Worm (Caenorhabditis elegans) whole organism, early embryonic: Measurements from ENCODE around the gene R13H4.2.

ENCODE experiments used
- B0310.2 ChIP-seq: sonication (generic microtip); optimal IDR thresholded peaks from 2 replicates; lab custom pipeline; 2016; ENCODE audit warnings: mild to moderate bottlenecking, missing genetic modification characterization, missing compliant biosample characterization
- F13C5.2 ChIP-seq: sonication (generic microtip); optimal IDR thresholded peaks from 2 replicates; lab custom pipeline; 2017; ENCODE audit warnings: mild to moderate bottlenecking, missing genetic modification characterization, inconsistent platforms, missing compliant biosample characterization
- aly-1 ChIP-seq: sonication (generic microtip); optimal IDR thresholded peaks from 2 replicates; lab custom pipeline; 2016; ENCODE audit warnings: missing genetic modification characterization, missing compliant biosample characterization
- ama-1 ChIP-seq: fragments of 150-350 bp; optimal IDR thresholded peaks from 2 replicates; lab custom pipeline; 2014
- ceh-13 ChIP-seq: fragments of 200-800 bp; sonication (Bioruptor generic); optimal IDR thresholded peaks from 2 replicates; lab custom pipeline; 2018; ENCODE audit warnings: mild to moderate bottlenecking, missing genetic modification characterization, missing compliant biosample characterization
- ceh-36 ChIP-seq: sonication (generic microtip); optimal IDR thresholded peaks from 2 replicates; lab custom pipeline; 2016; ENCODE audit warnings: missing genetic modification characterization, inconsistent platforms, missing compliant biosample characterization
- ets-7 ChIP-seq: sonication (generic microtip); optimal IDR thresholded peaks from 2 replicates; lab custom pipeline; 2016; ENCODE audit warnings: missing genotype, missing genetic modification characterization, missing compliant biosample characterization
- flt-1 ChIP-seq: fragments of 200-800 bp; sonication (Bioruptor generic); IDR thresholded peaks from 2 replicates; pipeline ENCODE4 v1.3.6; 2022; ENCODE audit warnings: missing genetic modification characterization, missing compliant biosample characterization
- hmbx-1 ChIP-seq: sonication (generic microtip); optimal IDR thresholded peaks from 2 replicates; lab custom pipeline; 2016; ENCODE audit warnings: mild to moderate bottlenecking, missing genetic modification characterization, missing compliant biosample characterization
- hmg-4 ChIP-seq: fragments of 200-800 bp; sonication (Bioruptor generic); optimal IDR thresholded peaks from 2 replicates; lab custom pipeline; 2018; ENCODE audit warnings: mild to moderate bottlenecking, missing genetic modification characterization, missing compliant biosample characterization
- hnd-1 ChIP-seq: sonication (generic microtip); optimal IDR thresholded peaks from 2 replicates; lab custom pipeline; 2016; ENCODE audit warnings: missing genetic modification characterization, missing compliant biosample characterization
- pes-1 ChIP-seq: fragments of 200-800 bp; sonication (Bioruptor generic); IDR thresholded peaks from 2 replicates; pipeline ENCODE4 v1.3.6; 2022; ENCODE audit warnings: missing genetic modification reagents, missing genetic modification characterization, missing compliant biosample characterization
- scrt-1 ChIP-seq: fragments of 200-800 bp; sonication (Bioruptor generic); IDR thresholded peaks from 2 replicates; pipeline ENCODE4 v1.3.6; 2022; ENCODE audit warnings: missing genetic modification characterization, missing compliant biosample characterization
- sea-1 ChIP-seq: fragments of 200-800 bp; sonication (Bioruptor generic); conservative IDR thresholded peaks from 2 replicates; pipeline ENCODE4 v1.3.6; 2022; ENCODE audit warnings: missing genetic modification characterization, missing compliant biosample characterization
- tbx-11 ChIP-seq: fragments of 200-800 bp; sonication (Bioruptor generic); IDR thresholded peaks from 2 replicates; pipeline ENCODE4 v1.3.6; 2022; ENCODE audit warnings: missing genetic modification characterization, missing compliant biosample characterization
- tbx-37 ChIP-seq: fragments of 200-800 bp; sonication (Bioruptor generic); conservative IDR thresholded peaks from 2 replicates; pipeline ENCODE4 v1.3.6; 2022; ENCODE audit warnings: missing genetic modification reagents, missing genetic modification characterization, missing compliant biosample characterization
- tra-4 ChIP-seq: sonication (generic microtip); optimal IDR thresholded peaks from 2 replicates; lab custom pipeline; 2017; ENCODE audit warnings: missing genetic modification characterization, missing compliant biosample characterization

R13H4.2 gene

ce11 chrV:11843678-11844366 is 7.6 kb downstream of the R13H4.2 start, which contains the start of gene nphp-4:
Gene nphp-4, minus strand, starts transcription at chrV:11843728.
- no peak for TF ChIP-seq F13C5.2 (tag; lab: Kevin White, UChicago)
- TF ChIP-seq flt-1 (GFP tag; lab: Robert Waterston, UW): no peak
- no peak for TF ChIP-seq B0310.2 (tag; lab: Kevin White, UChicago)
- no peak for TF ChIP-seq ceh-36
- TF ChIP-seq ama-1 (lab: Kevin White, UChicago): no peak
- TF ChIP-seq tbx-37 (GFP tag; lab: Robert Waterston, UW): no peak
- TF ChIP-seq aly-1 (tag; lab: Kevin White, UChicago): no peak
- TF ChIP-seq sea-1: no peak
- TF ChIP-seq hmbx-1: no peak
- no peak for TF ChIP-seq pes-1 (GFP tag; lab: Robert Waterston, UW)
- no peak for TF ChIP-seq hnd-1 (tag; lab: Kevin White, UChicago)
- no peak for TF ChIP-seq ets-7 (tag; lab: Kevin White, UChicago)
- TF ChIP-seq tbx-11 (GFP tag; lab: Robert Waterston, UW): no peak
- no peak for TF ChIP-seq hmg-4 (GFP tag; lab: Kevin White, UChicago)
- no peak for TF ChIP-seq scrt-1
- no peak for TF ChIP-seq ceh-13 (GFP tag; lab: Kevin White, UChicago)
- TF ChIP-seq tra-4 (tag; lab: Kevin White, UChicago): no peak

DNA sequence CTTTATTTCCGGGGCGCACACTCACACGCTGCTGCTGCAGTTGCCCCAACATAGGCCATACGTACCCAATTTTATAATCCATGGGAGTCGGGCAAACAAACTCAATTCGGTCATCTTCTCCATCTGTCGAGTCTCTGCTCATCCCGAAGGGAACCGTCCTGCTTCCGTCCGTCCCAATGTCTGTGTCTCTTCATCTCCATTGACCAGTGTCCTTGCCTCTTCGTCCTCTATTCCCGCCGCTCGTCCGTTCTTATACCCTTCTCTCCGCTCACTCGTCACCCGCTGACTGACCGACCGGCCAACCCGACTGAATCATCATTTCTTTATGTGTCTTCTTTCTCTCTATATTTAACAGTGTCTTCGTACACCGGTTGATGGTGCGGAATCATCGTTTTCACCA is 8.6 kb downstream of the R13H4.2 start:
- TF ChIP-seq ceh-13 (GFP tag; lab: Kevin White, UChicago): no peak
- 0 out of 2 replicates have a peak, but pooled peaks have one; percentile 34 for TF ChIP-seq flt-1 (GFP tag; lab: Robert Waterston, UW)
- peak; percentile 27 for TF ChIP-seq F13C5.2 (tag; lab: Kevin White, UChicago)
- peak; percentile 74 for TF ChIP-seq aly-1 (tag; lab: Kevin White, UChicago)
- TF ChIP-seq pes-1 (GFP tag; lab: Robert Waterston, UW): no peak
- peak; percentile 47 for TF ChIP-seq ets-7 (tag; lab: Kevin White, UChicago)
- TF ChIP-seq tbx-11 (GFP tag; lab: Robert Waterston, UW): no peak
- no peak for TF ChIP-seq ama-1 (lab: Kevin White, UChicago)
- peak; percentile 84 for TF ChIP-seq hmg-4 (GFP tag; lab: Kevin White, UChicago)
- TF ChIP-seq sea-1: no peak

DNA sequence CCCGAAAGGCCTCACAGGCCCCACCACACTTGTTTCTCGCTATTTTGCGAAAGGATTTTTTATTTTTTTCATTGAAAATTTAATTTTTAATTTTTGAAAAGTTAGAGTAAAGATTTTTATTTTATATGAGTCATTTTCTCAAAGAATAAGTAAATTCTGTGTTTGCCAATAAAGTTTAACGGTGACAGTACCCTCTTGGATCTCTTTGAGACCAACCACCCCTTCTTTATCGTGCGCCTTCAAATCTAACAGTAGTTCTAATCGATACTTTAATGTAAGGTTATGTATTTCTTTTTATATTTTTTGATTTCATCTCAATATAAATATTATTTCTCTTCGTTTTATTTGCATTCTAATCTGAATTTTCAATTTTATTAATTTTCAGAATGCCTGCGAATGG is 9.3 kb downstream of the R13H4.2 start, which contains the start of gene hmp-1:
hmp-1 (plus strand) TSS at position 380 of the 400 bp plus-strand sequence.
- TF ChIP-seq tbx-11 (GFP tag; lab: Robert Waterston, UW) (no peak), tbx-37 (GFP tag; lab: Robert Waterston, UW) (no peak), ama-1 (lab: Kevin White, UChicago) (no peak)

- no peak for TF ChIP-seq ceh-13 (GFP tag; lab: Kevin White, UChicago)
- TF ChIP-seq tra-4 (tag; lab: Kevin White, UChicago): no peak
- TF ChIP-seq ceh-36: no peak
- TF ChIP-seq ama-1 (lab: Kevin White, UChicago): no peak
Measured at ce11 chrV:11846969-11847368, 10.8 kb downstream of the R13H4.2 start.

ce11 chrV:11849408-11849807 is 13.2 kb downstream of the R13H4.2 start:
- TF ChIP-seq hmg-4 (GFP tag; lab: Kevin White, UChicago) (no peak), B0310.2 (tag; lab: Kevin White, UChicago) (no peak), scrt-1 (no peak), hnd-1 (tag; lab: Kevin White, UChicago) (no peak), aly-1 (tag; lab: Kevin White, UChicago) (no peak), tbx-37 (GFP tag; lab: Robert Waterston, UW) (no peak)

DNA sequence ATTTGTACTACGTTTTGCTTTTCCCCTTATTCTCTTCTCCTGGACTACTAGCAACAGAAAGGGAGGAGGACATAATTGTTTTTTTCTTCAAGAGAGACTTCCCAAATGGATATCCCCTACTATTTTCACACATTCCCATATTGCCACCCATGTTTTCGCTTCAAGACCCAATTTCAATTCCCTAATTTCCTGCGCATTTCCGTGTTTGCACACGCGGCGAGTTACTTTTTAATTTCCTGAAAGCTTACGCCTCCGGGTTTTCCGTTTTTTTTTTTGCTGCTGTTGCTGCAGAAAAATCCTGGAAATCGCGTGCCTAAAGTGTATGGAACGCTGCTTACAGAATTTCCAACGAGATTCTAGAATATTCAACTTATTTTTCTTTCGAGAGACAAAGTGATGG is 16.1 kb downstream of the R13H4.2 start:
- TF ChIP-seq ceh-13 (GFP tag; lab: Kevin White, UChicago) (no peak), ama-1 (lab: Kevin White, UChicago) (no peak), hmbx-1 (no peak), scrt-1 (no peak), ets-7 (tag; lab: Kevin White, UChicago) (no peak), hmg-4 (GFP tag; lab: Kevin White, UChicago) (no peak), tbx-11 (GFP tag; lab: Robert Waterston, UW) (no peak), aly-1 (tag; lab: Kevin White, UChicago) (no peak), pes-1 (GFP tag; lab: Robert Waterston, UW) (no peak), tra-4 (tag; lab: Kevin White, UChicago) (no peak), ceh-36 (no peak), sea-1 (no peak), F13C5.2 (tag; lab: Kevin White, UChicago) (no peak), B0310.2 (tag; lab: Kevin White, UChicago) (no peak), tbx-37 (GFP tag; lab: Robert Waterston, UW) (no peak), flt-1 (GFP tag; lab: Robert Waterston, UW) (no peak)

ce11 chrV:11853723-11854122 is 17.5 kb downstream of the R13H4.2 start:
- TF ChIP-seq hnd-1 (tag; lab: Kevin White, UChicago) (no peak), tbx-11 (GFP tag; lab: Robert Waterston, UW) (no peak), aly-1 (tag; lab: Kevin White, UChicago) (no peak), hmg-4 (GFP tag; lab: Kevin White, UChicago) (no peak), B0310.2 (tag; lab: Kevin White, UChicago) (no peak), ets-7 (tag; lab: Kevin White, UChicago) (no peak), ama-1 (lab: Kevin White, UChicago) (no peak)
